Worm (Caenorhabditis elegans) whole organism, young adult: ENCODE data around the gene tbc-6.

Source experiments
- bed-1 ChIP-seq: fragments of 200-800 bp; sonication (Bioruptor generic); IDR thresholded peaks from 2 replicates; pipeline ENCODE4 v1.3.6; 2022; ENCODE audit warnings: missing genetic modification reagents, missing genetic modification characterization, missing compliant biosample characterization
- dox-1 ChIP-seq: fragments of 200-800 bp; sonication (Bioruptor generic); IDR thresholded peaks from 2 replicates; pipeline ENCODE4 v1.3.6; 2022; ENCODE audit warnings: missing genetic modification reagents, missing genetic modification characterization, missing compliant biosample characterization
- hlh-12 ChIP-seq: sonication (generic microtip); optimal IDR thresholded peaks from 2 replicates; lab custom pipeline; 2016; ENCODE audit warnings: missing genetic modification characterization, missing compliant biosample characterization
- lsy-27 ChIP-seq: sonication (generic microtip); optimal IDR thresholded peaks from 2 replicates; lab custom pipeline; 2017; ENCODE audit warnings: missing genetic modification characterization, mild to moderate bottlenecking, missing compliant biosample characterization, antibody characterized with exemption, missing genotype, borderline replicate concordance; ENCODE audit not compliant: insufficient read depth
- pha-4 ChIP-seq: fragments of 150-350 bp; sonication (generic microtip); optimal IDR thresholded peaks from 2 replicates; lab custom pipeline; 2014; ENCODE audit warnings: missing biosample characterization, missing genetic modification reagents, missing genetic modification characterization
- unc-62 ChIP-seq: fragments of 150-350 bp; optimal IDR thresholded peaks from 2 replicates; lab custom pipeline; 2014; ENCODE audit warnings: missing biosample characterization, missing genetic modification reagents, missing genetic modification characterization

DNA sequence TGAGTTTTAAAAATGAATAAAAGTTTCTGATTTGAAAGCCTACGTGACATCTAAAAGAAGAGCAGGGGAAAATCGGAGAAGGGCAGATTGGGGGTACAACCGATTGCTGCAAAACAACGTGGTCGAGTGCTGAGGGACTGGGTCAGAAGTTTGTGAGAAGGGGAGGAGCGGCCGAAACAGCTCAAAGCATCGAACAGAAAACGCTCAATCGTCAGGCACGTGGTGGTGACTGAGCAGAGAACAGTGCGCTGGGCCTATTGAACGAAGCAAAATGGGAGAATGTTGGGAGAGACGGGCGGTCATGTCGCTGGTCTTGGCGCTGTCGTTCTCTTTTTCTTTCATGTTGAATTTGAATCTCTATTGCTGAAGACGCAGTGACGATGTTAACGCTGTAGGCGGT is 43.3 kb downstream of the tbc-6 start:
- TF ChIP-seq unc-62 (GFP tag; lab: Kevin White, UChicago) (no peak), pha-4 (tag; lab: Kevin White, UChicago) (no peak), dox-1 (GFP tag; lab: Robert Waterston, UW) (peak; percentile 43; the same call in 1 of the 2 replicates), bed-1 (GFP tag; lab: Robert Waterston, UW) (no peak), hlh-12 (tag; lab: Kevin White, UChicago) (no peak), lsy-27 (tag; lab: Kevin White, UChicago) (no peak)
